Fruit fly (Drosophila melanogaster) whole organism, pupa: ENCODE results near the gene capu.

Experiments
- CG10348 ChIP-seq: fragments of 200-800 bp; sonication (Bioruptor generic); IDR thresholded peaks from 2 replicates; pipeline ENCODE4 v1.3.6; 2022; ENCODE audit warnings: missing biosample characterization, missing genetic modification characterization
- CG13204 ChIP-seq: fragments of 200-800 bp; sonication (Bioruptor generic); optimal IDR thresholded peaks from 2 replicates; lab custom pipeline; 2018; ENCODE audit warnings: missing biosample characterization, mild to moderate bottlenecking, missing genetic modification characterization, moderate library complexity
- CG15710 ChIP-seq: fragments of 200-800 bp; sonication (Bioruptor generic); optimal IDR thresholded peaks from 2 replicates; lab custom pipeline; 2018; ENCODE audit warnings: missing biosample characterization, mild to moderate bottlenecking, missing genetic modification characterization, moderate library complexity
- CG32121 ChIP-seq: fragments of 200-800 bp; sonication (Bioruptor generic); IDR thresholded peaks from 2 replicates; pipeline ENCODE4 v1.3.6; 2022; ENCODE audit warnings: missing biosample characterization, missing genetic modification characterization
- CG4496 ChIP-seq: fragments of 200-800 bp; sonication (Bioruptor generic); IDR thresholded peaks from 3 replicates; pipeline ENCODE4 v1.3.6; 2022; ENCODE audit warnings: missing biosample characterization, missing genetic modification characterization
- EcR ChIP-seq: fragments of 200-800 bp; sonication (Bioruptor generic); optimal IDR thresholded peaks from 3 replicates; lab custom pipeline; 2019; ENCODE audit warnings: missing biosample characterization, missing genetic modification characterization, mild to moderate bottlenecking, moderate library complexity, missing genetic modification reagents
- Snoo ChIP-seq: fragments of 200-800 bp; sonication (Bioruptor generic); optimal IDR thresholded peaks from 3 replicates; lab custom pipeline; 2017; ENCODE audit warnings: missing biosample characterization, mild to moderate bottlenecking, missing genetic modification characterization, inconsistent platforms
- fd96Ca ChIP-seq: fragments of 200-800 bp; sonication (Bioruptor generic); IDR thresholded peaks from 3 replicates; pipeline ENCODE4 v1.3.6; 2022; ENCODE audit warnings: missing biosample characterization, missing genetic modification characterization

DNA sequence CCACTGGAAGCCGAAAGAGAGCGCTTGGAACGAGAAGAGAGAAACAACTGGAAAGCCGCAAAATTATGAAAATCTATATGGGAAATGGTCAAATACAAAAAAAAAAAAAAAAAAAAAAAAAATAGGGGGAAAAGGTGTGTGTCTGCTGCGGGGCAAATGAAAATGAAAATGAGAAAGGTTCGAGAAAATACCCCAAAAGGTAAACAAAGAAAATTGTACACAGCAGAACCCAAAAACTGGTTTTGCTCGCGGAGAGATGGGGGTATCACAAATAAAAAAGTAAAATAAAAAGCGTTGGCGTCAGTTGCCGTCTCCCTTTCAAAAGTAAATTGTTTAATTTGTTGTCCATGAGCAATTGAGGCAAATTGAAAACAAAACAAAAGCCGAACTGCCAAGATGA lies 14.5 kb downstream of the capu start:
- TF ChIP-seq CG15710 (no peak), fd96Ca (GFP tag; lab: Robert Waterston, UW) (no peak; the same call in 2 of the 3 replicates), CG10348 (GFP tag; lab: Robert Waterston, UW) (no peak), Snoo (tag; lab: Kevin White, UChicago) (no peak), CG32121 (no peak), CG4496 (GFP tag; lab: Robert Waterston, UW) (0 out of 3 replicates have a peak, but pooled peaks have one; percentile 36), EcR (GFP tag; lab: Kevin White, UChicago) (no peak), CG13204 (GFP tag; lab: Kevin White, UChicago) (no peak)
